Worm (Caenorhabditis elegans) whole organism, late embryonic: ENCODE data around the gene dmd-10.

ENCODE experiments used
- C38D4.7 ChIP-seq: fragments of 200-800 bp; sonication (Bioruptor generic); optimal IDR thresholded peaks from 2 replicates; lab custom pipeline; 2018; ENCODE audit warnings: mild to moderate bottlenecking, missing genetic modification characterization, moderate library complexity, missing compliant biosample characterization
- F13H6.1 ChIP-seq: sonication (generic microtip); optimal IDR thresholded peaks from 2 replicates; lab custom pipeline; 2016; ENCODE audit warnings: missing genetic modification characterization, missing compliant biosample characterization
- T23F11.4 ChIP-seq: fragments of 200-800 bp; sonication (Bioruptor generic); optimal IDR thresholded peaks from 2 replicates; lab custom pipeline; 2018; ENCODE audit warnings: mild to moderate bottlenecking, missing genetic modification characterization, missing compliant biosample characterization
- Y22D7AL.16 ChIP-seq: sonication (generic microtip); optimal IDR thresholded peaks from 2 replicates; lab custom pipeline; 2016; ENCODE audit warnings: missing genetic modification characterization, missing compliant biosample characterization
- ahr-1 ChIP-seq: sonication (generic microtip); optimal IDR thresholded peaks from 2 replicates; lab custom pipeline; 2016; ENCODE audit warnings: missing genetic modification characterization, missing compliant biosample characterization
- ama-1 ChIP-seq: fragments of 150-350 bp; optimal IDR thresholded peaks from 2 replicates; lab custom pipeline; 2014
- ceh-22 ChIP-seq: sonication (generic microtip); optimal IDR thresholded peaks from 2 replicates; lab custom pipeline; 2017; ENCODE audit warnings: missing biosample characterization, missing genetic modification characterization
- ceh-45 ChIP-seq: fragments of 200-800 bp; sonication (Bioruptor generic); IDR thresholded peaks from 2 replicates; pipeline ENCODE4 v1.3.6; 2022; ENCODE audit warnings: missing genetic modification reagents, missing genetic modification characterization, missing compliant biosample characterization
- ceh-48 ChIP-seq: sonication (generic microtip); optimal IDR thresholded peaks from 2 replicates; lab custom pipeline; 2016; ENCODE audit warnings: missing genetic modification characterization, inconsistent platforms, missing compliant biosample characterization
- ceh-6 ChIP-seq: fragments of 200-800 bp; sonication (Bioruptor generic); optimal IDR thresholded peaks from 2 replicates; lab custom pipeline; 2018; ENCODE audit warnings: mild to moderate bottlenecking, missing genetic modification characterization, missing compliant biosample characterization
- dmd-4 ChIP-seq: sonication (generic microtip); optimal IDR thresholded peaks from 2 replicates; lab custom pipeline; 2016; ENCODE audit warnings: borderline replicate concordance, missing genetic modification characterization, missing compliant biosample characterization
- dve-1 ChIP-seq: sonication (generic microtip); optimal IDR thresholded peaks from 2 replicates; lab custom pipeline; 2017; ENCODE audit warnings: antibody characterized with exemption, mild to moderate bottlenecking, missing genetic modification characterization, missing compliant biosample characterization
- eyg-1 ChIP-seq: sonication (generic microtip); optimal IDR thresholded peaks from 2 replicates; lab custom pipeline; 2016; ENCODE audit warnings: missing genotype, missing genetic modification characterization, missing compliant biosample characterization
- gmeb-2 ChIP-seq: sonication (generic microtip); optimal IDR thresholded peaks from 2 replicates; lab custom pipeline; 2016; ENCODE audit warnings: missing genetic modification characterization, inconsistent platforms, missing compliant biosample characterization
- hlh-13 ChIP-seq: fragments of 200-800 bp; sonication (Bioruptor generic); optimal IDR thresholded peaks from 2 replicates; lab custom pipeline; 2018; ENCODE audit warnings: mild to moderate bottlenecking, missing genetic modification characterization, missing compliant biosample characterization
- hlh-30 ChIP-seq: sonication (generic microtip); optimal IDR thresholded peaks from 2 replicates; lab custom pipeline; 2017; ENCODE audit warnings: antibody characterized with exemption, missing genetic modification characterization, missing compliant biosample characterization; ENCODE audit not compliant: insufficient read depth
- lim-6 ChIP-seq: sonication (generic microtip); optimal IDR thresholded peaks from 2 replicates; lab custom pipeline; 2016; ENCODE audit warnings: missing genetic modification characterization, missing compliant biosample characterization
- mec-3 ChIP-seq: sonication (generic microtip); optimal IDR thresholded peaks from 2 replicates; lab custom pipeline; 2016; ENCODE audit warnings: borderline replicate concordance, missing genetic modification characterization, missing compliant biosample characterization
- nfya-1 ChIP-seq: sonication (generic microtip); optimal IDR thresholded peaks from 2 replicates; lab custom pipeline; 2017; ENCODE audit warnings: missing genetic modification characterization, mild to moderate bottlenecking, missing compliant biosample characterization, antibody characterized with exemption, moderate library complexity
- nhr-11 ChIP-seq: fragments of 150-350 bp; optimal IDR thresholded peaks from 2 replicates; lab custom pipeline; 2014; ENCODE audit warnings: missing biosample characterization, missing genetic modification characterization
- nhr-232 ChIP-seq: sonication (generic microtip); optimal IDR thresholded peaks from 2 replicates; lab custom pipeline; 2016; ENCODE audit warnings: missing genetic modification characterization, missing compliant biosample characterization
- odd-2 ChIP-seq: sonication (generic microtip); optimal IDR thresholded peaks from 2 replicates; lab custom pipeline; 2017; ENCODE audit warnings: antibody characterized with exemption, mild to moderate bottlenecking, missing genetic modification characterization, missing compliant biosample characterization
- pag-3 ChIP-seq: sonication (generic microtip); optimal IDR thresholded peaks from 2 replicates; lab custom pipeline; 2016; ENCODE audit warnings: missing compliant biosample characterization, missing genetic modification characterization, borderline replicate concordance
- pax-1 ChIP-seq: fragments of 150-350 bp; optimal IDR thresholded peaks from 2 replicates; lab custom pipeline; 2014; ENCODE audit warnings: missing biosample characterization, missing genetic modification characterization
- pros-1 ChIP-seq: fragments of 150-350 bp; optimal IDR thresholded peaks from 2 replicates; lab custom pipeline; 2014; ENCODE audit warnings: missing biosample characterization, missing genetic modification reagents, missing genetic modification characterization
- ref-2 ChIP-seq: sonication (generic microtip); optimal IDR thresholded peaks from 2 replicates; lab custom pipeline; 2016; ENCODE audit warnings: missing genetic modification characterization, missing compliant biosample characterization
- rnt-1 ChIP-seq: sonication (generic microtip); optimal IDR thresholded peaks from 2 replicates; lab custom pipeline; 2016; ENCODE audit warnings: missing genetic modification characterization, missing compliant biosample characterization
- sdc-2 ChIP-seq: sonication (generic microtip); optimal IDR thresholded peaks from 2 replicates; lab custom pipeline; 2016; ENCODE audit warnings: missing genotype, missing genetic modification characterization, missing compliant biosample characterization
- sox-2 ChIP-seq: fragments of 200-800 bp; sonication (Bioruptor generic); IDR thresholded peaks from 2 replicates; pipeline ENCODE4 v1.3.6; 2022; ENCODE audit warnings: missing genetic modification reagents, missing genetic modification characterization, missing compliant biosample characterization
- sox-4 ChIP-seq: sonication (generic microtip); optimal IDR thresholded peaks from 2 replicates; lab custom pipeline; 2017; ENCODE audit warnings: mild to moderate bottlenecking, missing genetic modification characterization, inconsistent platforms, missing compliant biosample characterization
- ttx-3 ChIP-seq: sonication (generic microtip); optimal IDR thresholded peaks from 2 replicates; lab custom pipeline; 2016; ENCODE audit warnings: missing genetic modification reagents, missing genetic modification characterization, missing compliant biosample characterization
- unc-3 ChIP-seq, 2 experiments: fragments of 200-800 bp in 1 of 2; sonication (Bioruptor generic) in 1 of 2; sonication (generic microtip) in 1 of 2; conservative IDR thresholded peaks in 1 of 2; optimal IDR thresholded peaks in 1 of 2; 2 replicates each; pipeline versions ENCODE4 v1.3.6 to Lab custom; 2016 to 2022; ENCODE audit warnings: missing compliant biosample characterization in 2 of 2, missing genetic modification characterization in 2 of 2, missing genetic modification reagents in 1 of 2
- unc-42 ChIP-seq: sonication (generic microtip); optimal IDR thresholded peaks from 2 replicates; lab custom pipeline; 2016; ENCODE audit warnings: missing genotype, missing genetic modification characterization, missing compliant biosample characterization
- unc-55 ChIP-seq: sonication (generic microtip); optimal IDR thresholded peaks from 2 replicates; lab custom pipeline; 2017; ENCODE audit warnings: missing biosample characterization, missing genetic modification reagents, missing genetic modification characterization
- unc-86 ChIP-seq: sonication (generic microtip); optimal IDR thresholded peaks from 2 replicates; lab custom pipeline; 2016; ENCODE audit warnings: missing genetic modification characterization, missing compliant biosample characterization
- zip-5 ChIP-seq: sonication (generic microtip); optimal IDR thresholded peaks from 2 replicates; lab custom pipeline; 2016; ENCODE audit warnings: missing genetic modification characterization, missing compliant biosample characterization

Gene dmd-10

ce11 chrV:13206514-13206913 lies 29.9 kb downstream of the dmd-10 start:
- TF ChIP-seq zip-5 (no peak), T23F11.4 (no peak), nhr-232 (tag; lab: Kevin White, UChicago) (no peak), unc-55 (GFP tag; lab: Kevin White, UChicago) (no peak)

- TF ChIP-seq dve-1 (tag; lab: Kevin White, UChicago) (no peak), odd-2 (tag; lab: Kevin White, UChicago) (no peak), sox-2 (GFP tag; lab: Robert Waterston, UW) (no peak), ama-1 (lab: Kevin White, UChicago) (no peak), ahr-1 (tag; lab: Kevin White, UChicago) (no peak), pros-1 (tag; lab: Kevin White, UChicago) (no peak), ceh-22 (tag; lab: Kevin White, UChicago) (no peak), ref-2 (no peak), unc-86 (tag; lab: Kevin White, UChicago) (no peak), pax-1 (no peak), dmd-4 (tag; lab: Kevin White, UChicago) (no peak), ceh-6 (no peak), gmeb-2 (tag; lab: Kevin White, UChicago) (no peak)
- TF ChIP-seq, all 69 proteins: peak for 0
These were observed 34.2 kb downstream of the dmd-10 start, which contains the start of the genes col-159 and col-160 for ce11 chrV:13202127-13202610. col-159 (minus strand) TSS chrV:13202177. col-160 (minus strand) TSS chrV:13202189.

- TF ChIP-seq nhr-11 (tag; lab: Kevin White, UChicago) (no peak), unc-3 (GFP tag; conservative IDR thresholded peaks at IDR 0.05; lab: Robert Waterston, UW) (no peak), unc-3 (tag; optimal IDR thresholded peaks at IDR 0.05; lab: Kevin White, UChicago) (no peak), hlh-30 (tag; lab: Kevin White, UChicago) (no peak), unc-42 (no peak), Y22D7AL.16 (tag; lab: Kevin White, UChicago) (no peak), ceh-48 (no peak), rnt-1 (tag; lab: Kevin White, UChicago) (no peak), mec-3 (tag; lab: Kevin White, UChicago) (no peak), sdc-2 (no peak), sox-4 (tag; lab: Kevin White, UChicago) (no peak), hlh-13 (GFP tag; lab: Kevin White, UChicago) (no peak), C38D4.7 (GFP tag; lab: Kevin White, UChicago) (no peak)
These were observed 35.8 kb downstream of the dmd-10 start for ce11 chrV:13200609-13201008.

DNA sequence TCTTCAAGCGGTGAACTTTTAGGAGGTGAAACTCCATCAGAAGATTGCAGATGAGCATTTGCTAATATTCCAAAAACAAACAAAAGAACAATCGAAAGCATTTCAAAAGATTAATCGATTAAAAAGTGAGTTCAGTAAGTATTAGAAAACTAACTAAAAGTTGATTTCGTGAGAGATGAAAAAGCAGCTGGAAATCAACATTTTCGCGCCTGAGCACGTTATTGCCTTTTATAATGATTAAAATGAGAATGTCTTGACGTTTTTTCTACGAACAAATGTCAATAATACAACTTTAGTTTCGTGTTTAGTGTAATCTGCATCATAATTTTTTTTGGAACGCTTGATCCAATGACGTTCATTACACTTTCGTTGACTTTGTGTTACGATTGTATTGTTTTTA lies 38.6 kb downstream of the dmd-10 start, which contains the start of gene F57B1.9:
Gene F57B1.9 (minus strand): TSS at position 101 of the 400 bp plus-strand sequence.
- no peak for TF ChIP-seq ttx-3 (tag; lab: Kevin White, UChicago)
- TF ChIP-seq unc-86 (tag; lab: Kevin White, UChicago) = no peak
- TF ChIP-seq lim-6 = no peak
- no peak for TF ChIP-seq dmd-4 (tag; lab: Kevin White, UChicago)
- TF ChIP-seq eyg-1 (tag; lab: Kevin White, UChicago) = no peak
- no peak for TF ChIP-seq mec-3 (tag; lab: Kevin White, UChicago)
- no peak for TF ChIP-seq sdc-2
- no peak for TF ChIP-seq sox-4 (tag; lab: Kevin White, UChicago)
- TF ChIP-seq odd-2 (tag; lab: Kevin White, UChicago) = no peak
- TF ChIP-seq nfya-1 (tag; lab: Kevin White, UChicago) = no peak
- TF ChIP-seq F13H6.1 (tag; lab: Kevin White, UChicago) = no peak
- TF ChIP-seq Y22D7AL.16 (tag; lab: Kevin White, UChicago) = no peak
- no peak for TF ChIP-seq pag-3 (tag; lab: Kevin White, UChicago)
- TF ChIP-seq ceh-45 (GFP tag; lab: Robert Waterston, UW) = no peak
